Fruit fly (Drosophila melanogaster) whole organism, embryonic: ENCODE data around the gene Cdc14.
A peak's percentile ranks its signal among the peaks of the same experiment; 100 is the strongest.

Experiments used
- CG1024 ChIP-seq: fragments of 200-800 bp; sonication (Bioruptor generic); IDR thresholded peaks from 2 replicates; pipeline ENCODE4 v1.3.6; 2022; ENCODE audit warnings: missing biosample characterization, missing genetic modification characterization
- CG10267 ChIP-seq: fragments of 200-800 bp; sonication (Bioruptor generic); optimal IDR thresholded peaks from 2 replicates; lab custom pipeline; 2018; ENCODE audit warnings: missing biosample characterization, mild to moderate bottlenecking, missing genetic modification characterization, moderate library complexity
- CG10366 ChIP-seq: fragments of 200-800 bp; sonication (Bioruptor generic); IDR thresholded peaks from 2 replicates; pipeline ENCODE4 v1.3.6; 2022; ENCODE audit warnings: missing biosample characterization, missing genetic modification characterization
- CG10543 ChIP-seq: fragments of 200-800 bp; sonication (Bioruptor generic); optimal IDR thresholded peaks from 3 replicates; lab custom pipeline; 2017; ENCODE audit warnings: missing biosample characterization, mild to moderate bottlenecking, missing genetic modification characterization, moderate library complexity
- CG11398 ChIP-seq: fragments of 200-800 bp; sonication (Bioruptor generic); optimal IDR thresholded peaks from 2 replicates; lab custom pipeline; 2016; ENCODE audit warnings: missing biosample characterization, missing genetic modification characterization
- CG11723 ChIP-seq: fragments of 200-800 bp; sonication (Bioruptor generic); optimal IDR thresholded peaks from 2 replicates; lab custom pipeline; 2017; ENCODE audit warnings: missing biosample characterization, mild to moderate bottlenecking, missing genetic modification characterization
- CG14014 ChIP-seq: fragments of 200-800 bp; sonication (Bioruptor generic); IDR thresholded peaks from 2 replicates; pipeline ENCODE4 v1.3.6; 2022; ENCODE audit warnings: missing biosample characterization, missing genetic modification characterization
- CG14050 ChIP-seq: fragments of 200-800 bp; sonication (Bioruptor generic); IDR thresholded peaks from 3 replicates; pipeline ENCODE4 v1.3.6; 2022; ENCODE audit warnings: missing biosample characterization, missing genetic modification characterization
- CG14860 ChIP-seq: fragments of 200-800 bp; sonication (Bioruptor generic); IDR thresholded peaks from 3 replicates; pipeline ENCODE4 v1.3.6; 2022; ENCODE audit warnings: missing biosample characterization, missing genetic modification characterization; ENCODE audit not compliant: partially characterized antibody
- CG15514 ChIP-seq: fragments of 200-800 bp; sonication (Bioruptor generic); optimal IDR thresholded peaks from 3 replicates; lab custom pipeline; 2017; ENCODE audit warnings: missing biosample characterization, missing genetic modification characterization, mild to moderate bottlenecking, moderate library complexity, missing genetic modification reagents
- CG17612 ChIP-seq: fragments of 200-800 bp; sonication (Bioruptor generic); IDR thresholded peaks from 2 replicates; pipeline ENCODE4 v1.3.6; 2022; ENCODE audit warnings: missing biosample characterization, missing genetic modification characterization
- CG30020 ChIP-seq: fragments of 200-800 bp; optimal IDR thresholded peaks from 2 replicates; lab custom pipeline; 2019; ENCODE audit warnings: missing biosample characterization, mild to moderate bottlenecking, missing genetic modification characterization, moderate library complexity
- CG3281 ChIP-seq: fragments of 200-800 bp; sonication (Bioruptor generic); optimal IDR thresholded peaks from 3 replicates; lab custom pipeline; 2017; ENCODE audit warnings: missing biosample characterization, mild to moderate bottlenecking, missing genetic modification characterization
- CG4360 ChIP-seq: fragments of 200-800 bp; sonication (Bioruptor generic); IDR thresholded peaks from 2 replicates; pipeline ENCODE4 v1.3.6; 2022; ENCODE audit warnings: missing biosample characterization, missing genetic modification characterization
- CG4707 ChIP-seq: fragments of 200-800 bp; sonication (Bioruptor generic); optimal IDR thresholded peaks from 2 replicates; lab custom pipeline; 2018; ENCODE audit warnings: missing biosample characterization, mild to moderate bottlenecking, missing genetic modification characterization, moderate library complexity
- CG5953 ChIP-seq: fragments of 200-800 bp; sonication (Bioruptor generic); IDR thresholded peaks from 2 replicates; pipeline ENCODE4 v1.3.6; 2022; ENCODE audit warnings: missing biosample characterization, missing genetic modification characterization
- CG8924 ChIP-seq: fragments of 200-800 bp; optimal IDR thresholded peaks from 3 replicates; lab custom pipeline; 2019; ENCODE audit warnings: missing biosample characterization, mild to moderate bottlenecking, missing genetic modification characterization, moderate library complexity
- Dbx ChIP-seq: fragments of 200-800 bp; sonication (Bioruptor generic); IDR thresholded peaks from 3 replicates; pipeline ENCODE4 v1.3.6; 2022; ENCODE audit warnings: missing biosample characterization, missing genetic modification characterization
- Dref ChIP-seq: fragments of 200-800 bp; sonication (Bioruptor generic); IDR thresholded peaks from 2 replicates; pipeline ENCODE4 v1.3.6; 2022; ENCODE audit warnings: missing biosample characterization, missing genetic modification characterization
- HmgD ChIP-seq: fragments of 200-800 bp; sonication (Bioruptor generic); optimal IDR thresholded peaks from 3 replicates; lab custom pipeline; 2016; ENCODE audit warnings: missing biosample characterization, missing genetic modification characterization
- Hr51 ChIP-seq, 2 experiments: fragments of 200-800 bp; sonication (Bioruptor generic); optimal IDR thresholded peaks; 2 replicates in 1 of 2; 3 replicates in 1 of 2; lab custom pipeline; 2016 to 2018; ENCODE audit warnings: missing biosample characterization in 2 of 2, missing genetic modification characterization in 2 of 2, mild to moderate bottlenecking in 1 of 2, moderate library complexity in 1 of 2
- Jarid2 ChIP-seq: fragments of 200-800 bp; sonication (Bioruptor generic); optimal IDR thresholded peaks from 3 replicates; lab custom pipeline; 2017; ENCODE audit warnings: mild to moderate bottlenecking, missing biosample characterization, missing genetic modification reagents, missing genetic modification characterization
- MESR4 ChIP-seq: fragments of 200-800 bp; sonication (Bioruptor generic); optimal IDR thresholded peaks from 2 replicates; lab custom pipeline; 2018; ENCODE audit warnings: missing biosample characterization, mild to moderate bottlenecking, missing genetic modification characterization, moderate library complexity
- NFAT ChIP-seq: fragments of 200-800 bp; sonication (Bioruptor generic); IDR thresholded peaks from 2 replicates; pipeline ENCODE4 v1.3.6; 2022; ENCODE audit warnings: missing biosample characterization, missing genetic modification characterization
- Nf-YC ChIP-seq: fragments of 200-800 bp; optimal IDR thresholded peaks from 3 replicates; lab custom pipeline; 2019; ENCODE audit warnings: missing biosample characterization, mild to moderate bottlenecking, missing genetic modification characterization, moderate library complexity
- PHDP ChIP-seq: fragments of 200-800 bp; sonication (Bioruptor generic); optimal IDR thresholded peaks from 3 replicates; lab custom pipeline; 2018; ENCODE audit warnings: missing biosample characterization, mild to moderate bottlenecking, missing genetic modification characterization, moderate library complexity
- Rfx ChIP-seq: fragments of 200-800 bp; sonication (Bioruptor generic); IDR thresholded peaks from 2 replicates; pipeline ENCODE4 v1.3.6; 2022; ENCODE audit warnings: missing biosample characterization, missing genetic modification characterization
- Stat92E ChIP-seq, 3 experiments: fragments of >200 bp in 2 of 3; fragments of 200-800 bp in 1 of 3; sonication (Bioruptor generic) in 1 of 3; optimal IDR thresholded peaks; 2 replicates each; lab custom pipeline; 2017 to 2019; ENCODE audit warnings: missing biosample characterization in 3 of 3, missing genetic modification characterization in 3 of 3, mild to moderate bottlenecking in 1 of 3, moderate library complexity in 1 of 3
- Trl ChIP-seq, 3 experiments: fragments of >200 bp in 2 of 3; fragments of 200-800 bp in 1 of 3; sonication (Bioruptor generic) in 1 of 3; optimal IDR thresholded peaks; 2 replicates in 1 of 3; 3 replicates in 2 of 3; lab custom pipeline; 2016 to 2017; ENCODE audit warnings: missing biosample characterization in 1 of 3, missing genetic modification characterization in 1 of 3
- abd-A ChIP-seq: fragments of 200-800 bp; sonication (Bioruptor generic); optimal IDR thresholded peaks from 3 replicates; lab custom pipeline; 2019; ENCODE audit warnings: missing biosample characterization, mild to moderate bottlenecking, missing genetic modification characterization, moderate library complexity
- aop ChIP-seq: fragments of 200-800 bp; sonication (Bioruptor generic); IDR thresholded peaks from 2 replicates; pipeline ENCODE4 v1.3.6; 2022; ENCODE audit warnings: missing biosample characterization, missing genetic modification characterization
- ato ChIP-seq: fragments of 200-800 bp; sonication (Bioruptor generic); IDR thresholded peaks from 2 replicates; pipeline ENCODE4 v1.3.6; 2022; ENCODE audit warnings: missing biosample characterization, missing genetic modification characterization; ENCODE audit not compliant: partially characterized antibody
- bsh ChIP-seq, 2 experiments: fragments of 200-800 bp; sonication (Bioruptor generic); optimal IDR thresholded peaks; 2 replicates each; lab custom pipeline; 2017 to 2018; ENCODE audit warnings: mild to moderate bottlenecking in 2 of 2, missing biosample characterization in 2 of 2, missing genetic modification characterization in 2 of 2, moderate library complexity in 1 of 2
- cas ChIP-seq: fragments of 200-800 bp; sonication (Bioruptor generic); IDR thresholded peaks from 2 replicates; pipeline ENCODE4 v1.3.6; 2022; ENCODE audit warnings: missing biosample characterization, missing genetic modification characterization
- chinmo ChIP-seq: fragments of 200-800 bp; sonication (Bioruptor generic); IDR thresholded peaks from 4 replicates; pipeline ENCODE4 v1.3.6; 2022; ENCODE audit warnings: missing biosample characterization, missing genetic modification characterization; ENCODE audit not compliant: partially characterized antibody
- dm ChIP-seq: fragments of 200-800 bp; sonication (Bioruptor generic); optimal IDR thresholded peaks from 3 replicates; lab custom pipeline; 2016; ENCODE audit warnings: missing biosample characterization, missing genetic modification characterization
- eve ChIP-seq, 2 experiments: fragments of >200 bp; optimal IDR thresholded peaks; 2 replicates each; lab custom pipeline; 2017; ENCODE audit warnings: missing biosample characterization in 2 of 2, missing genetic modification characterization in 2 of 2
- ftz-f1 ChIP-seq: fragments of 200-800 bp; sonication (Bioruptor generic); optimal IDR thresholded peaks from 2 replicates; lab custom pipeline; 2016; ENCODE audit warnings: missing biosample characterization, missing genetic modification characterization
- gro ChIP-seq: fragments of 200-800 bp; sonication (Bioruptor generic); optimal IDR thresholded peaks from 2 replicates; lab custom pipeline; 2016; ENCODE audit warnings: missing biosample characterization, missing genetic modification characterization
- h ChIP-seq: fragments of >200 bp; optimal IDR thresholded peaks from 2 replicates; lab custom pipeline; 2017
- jigr1 ChIP-seq: fragments of 200-800 bp; sonication (Bioruptor generic); IDR thresholded peaks from 3 replicates; pipeline ENCODE4 v1.3.6; 2022; ENCODE audit warnings: missing biosample characterization, missing genetic modification characterization
- mirr ChIP-seq: fragments of 200-800 bp; sonication (Bioruptor generic); optimal IDR thresholded peaks from 3 replicates; lab custom pipeline; 2018; ENCODE audit warnings: missing biosample characterization, mild to moderate bottlenecking, missing genetic modification characterization
- nerfin-1 ChIP-seq: fragments of 200-800 bp; sonication (Bioruptor generic); optimal IDR thresholded peaks from 3 replicates; lab custom pipeline; 2019; ENCODE audit warnings: missing biosample characterization, mild to moderate bottlenecking, missing genetic modification characterization, moderate library complexity
- pros ChIP-seq: fragments of 200-800 bp; sonication (Bioruptor generic); optimal IDR thresholded peaks from 3 replicates; lab custom pipeline; 2019; ENCODE audit warnings: missing biosample characterization, mild to moderate bottlenecking, missing genetic modification characterization, moderate library complexity
- row ChIP-seq: fragments of 200-800 bp; sonication (Bioruptor generic); IDR thresholded peaks from 3 replicates; pipeline ENCODE4 v1.3.6; 2022; ENCODE audit warnings: missing biosample characterization, missing genetic modification characterization
- sisA ChIP-seq: fragments of 200-800 bp; sonication (Bioruptor generic); IDR thresholded peaks from 2 replicates; pipeline ENCODE4 v1.3.6; 2022; ENCODE audit warnings: missing biosample characterization, missing genetic modification characterization
- stc ChIP-seq: fragments of 200-800 bp; sonication (Bioruptor generic); IDR thresholded peaks from 2 replicates; pipeline ENCODE4 v1.3.6; 2022; ENCODE audit warnings: missing biosample characterization, missing genetic modification characterization
- tin ChIP-seq: fragments of 200-800 bp; sonication (Bioruptor generic); optimal IDR thresholded peaks from 3 replicates; lab custom pipeline; 2016; ENCODE audit warnings: missing biosample characterization, missing genetic modification characterization
- tx ChIP-seq: fragments of 200-800 bp; sonication (Bioruptor generic); optimal IDR thresholded peaks from 2 replicates; lab custom pipeline; 2016; ENCODE audit warnings: missing biosample characterization, missing genetic modification characterization
- unc-4 ChIP-seq: fragments of 200-800 bp; sonication (Bioruptor generic); IDR thresholded peaks from 2 replicates; pipeline ENCODE4 v1.3.6; 2022; ENCODE audit warnings: missing biosample characterization, missing genetic modification characterization; ENCODE audit not compliant: partially characterized antibody

Cdc14 gene

dm6 chr2L:7809699-7810088 is 809 bp downstream of the Cdc14 start (continued):
- peak; percentile 95 for TF ChIP-seq nerfin-1 (tag; lab: Kevin White, UChicago)
- TF ChIP-seq Stat92E (GFP tag; optimal IDR thresholded peaks at IDR 0.05; lab: Kevin White, UChicago) = no peak
- TF ChIP-seq CG11398 = no peak
- TF ChIP-seq Nf-YC (tag; lab: Kevin White, UChicago) = peak; percentile 15
- peak; percentile 83 to 97 for TF ChIP-seq Trl (optimal IDR thresholded peaks at IDR 0.05; lab: Kevin White, UChicago)
- peak; percentile 64 for TF ChIP-seq Trl (GFP tag; optimal IDR thresholded peaks at IDR 0.05; lab: Kevin White, UChicago)
- TF ChIP-seq CG8924 (tag; lab: Kevin White, UChicago) = peak; percentile 11
- TF ChIP-seq Dref (GFP tag; lab: Robert Waterston, UW) = 0 out of 2 replicates have a peak, but pooled peaks have one; percentile 35
- TF ChIP-seq ato (GFP tag; lab: Robert Waterston, UW) = no peak
- no peak for TF ChIP-seq sisA
- TF ChIP-seq CG15514 (GFP tag; lab: Kevin White, UChicago) = peak; percentile 31
- no peak for TF ChIP-seq eve (GFP tag; optimal IDR thresholded peaks at IDR 0.05; lab: Kevin White, UChicago)
- TF ChIP-seq unc-4 (GFP tag; lab: Robert Waterston, UW) = peak; percentile 17; the same call in 1 of the 2 replicates
- TF ChIP-seq CG1024 = no peak
- peak; percentile 34 for TF ChIP-seq CG4707 (GFP tag; lab: Kevin White, UChicago)
- TF ChIP-seq ftz-f1 (GFP tag; lab: Kevin White, UChicago) = peak; percentile 72
- no peak for TF ChIP-seq tx
- TF ChIP-seq CG17612 (GFP tag; lab: Robert Waterston, UW) = no peak
- TF ChIP-seq bsh (GFP tag; optimal IDR thresholded peaks at IDR 0.05; lab: Kevin White, UChicago) = no peak
- peak; percentile 18 for TF ChIP-seq MESR4 (GFP tag; lab: Kevin White, UChicago)
- TF ChIP-seq CG10366 (GFP tag; lab: Robert Waterston, UW) = no peak
- no peak for TF ChIP-seq CG30020 (tag; lab: Kevin White, UChicago)
- TF ChIP-seq CG14860 (GFP tag; lab: Robert Waterston, UW) = no peak
- TF ChIP-seq mirr (GFP tag; lab: Kevin White, UChicago) = peak; percentile 89
- TF ChIP-seq chinmo (GFP tag; lab: Robert Waterston, UW) = peak; percentile 99; the same call in 3 of the 4 replicates
- TF ChIP-seq NFAT (GFP tag; lab: Robert Waterston, UW) = peak; percentile 4; the same call in 1 of the 2 replicates
- TF ChIP-seq pros (GFP tag; lab: Kevin White, UChicago) = peak; percentile 49
- peak; percentile 62; the same call in 2 of the 3 replicates for TF ChIP-seq Dbx (GFP tag; lab: Robert Waterston, UW)
- TF ChIP-seq gro = peak; percentile 57
- TF ChIP-seq PHDP (tag; lab: Kevin White, UChicago) = no peak
- TF ChIP-seq CG10543 (GFP tag; lab: Kevin White, UChicago) = peak; percentile 86
- TF ChIP-seq CG3281 (GFP tag; lab: Kevin White, UChicago) = peak; percentile 28
- no peak for TF ChIP-seq dm
- no peak for TF ChIP-seq CG5953 (GFP tag; lab: Robert Waterston, UW)
- TF ChIP-seq CG11723 (GFP tag; lab: Kevin White, UChicago) = no peak
- peak; percentile 45; the same call in 1 of the 2 replicates for TF ChIP-seq Rfx (GFP tag; lab: Robert Waterston, UW)
- TF ChIP-seq aop (GFP tag; lab: Robert Waterston, UW) = no peak
- TF ChIP-seq CG4360 (GFP tag; lab: Robert Waterston, UW) = no peak
- peak; percentile 27; the same call in 1 of the 3 replicates for TF ChIP-seq row (GFP tag; lab: Robert Waterston, UW)
- TF ChIP-seq CG14014 (GFP tag; lab: Robert Waterston, UW) = peak; percentile 19; the same call in 1 of the 2 replicates
- TF ChIP-seq abd-A (tag; lab: Kevin White, UChicago) = peak; percentile 79
- TF ChIP-seq CG10267 (tag; lab: Kevin White, UChicago) = no peak
- no peak for TF ChIP-seq stc
- no peak for TF ChIP-seq CG14050 (GFP tag; lab: Robert Waterston, UW)
- TF ChIP-seq HmgD (GFP tag; lab: Kevin White, UChicago) = peak; percentile 61
- no peak for TF ChIP-seq cas (GFP tag; lab: Robert Waterston, UW)
- TF ChIP-seq h (lab: Kevin White, UChicago) = no peak
- TF ChIP-seq jigr1 (GFP tag; lab: Robert Waterston, UW) = no peak
- no peak for TF ChIP-seq tin (GFP tag; lab: Kevin White, UChicago)
- no peak for TF ChIP-seq Hr51 (GFP tag; optimal IDR thresholded peaks at IDR 0.05; lab: Kevin White, UChicago)
- no peak for TF ChIP-seq Jarid2
